Worm (Caenorhabditis elegans) whole organism, L2 larva: ENCODE measurements around the gene srj-26.

Source experiments
- R02D3.7 ChIP-seq: fragments of 150-350 bp; optimal IDR thresholded peaks from 2 replicates; lab custom pipeline; 2014; ENCODE audit warnings: missing biosample characterization, missing genetic modification characterization
- ZK546.5 ChIP-seq: sonication (generic microtip); optimal IDR thresholded peaks from 2 replicates; lab custom pipeline; 2017; ENCODE audit warnings: missing biosample characterization, missing genetic modification characterization
- ceh-82 ChIP-seq: fragments of 150-350 bp; optimal IDR thresholded peaks from 2 replicates; lab custom pipeline; 2014; ENCODE audit warnings: missing biosample characterization, missing genetic modification characterization
- fos-1 ChIP-seq: fragments of 150-350 bp; optimal IDR thresholded peaks from 2 replicates; lab custom pipeline; 2014; ENCODE audit warnings: missing biosample characterization, missing genetic modification characterization
- lin-39 ChIP-seq: fragments of 150-350 bp; optimal IDR thresholded peaks from 2 replicates; lab custom pipeline; 2014; ENCODE audit warnings: missing biosample characterization, missing genetic modification reagents, missing genetic modification characterization
- lsy-2 ChIP-seq, 2 experiments: fragments of 150-350 bp in 1 of 2; sonication (generic microtip) in 1 of 2; optimal IDR thresholded peaks; 2 replicates each; lab custom pipeline; 2014 to 2017; ENCODE audit warnings: missing biosample characterization in 2 of 2, missing genetic modification characterization in 2 of 2
- nhr-10 ChIP-seq: sonication (generic microtip); optimal IDR thresholded peaks from 2 replicates; lab custom pipeline; 2017; ENCODE audit warnings: missing biosample characterization, missing genetic modification characterization
- nhr-12 ChIP-seq: fragments of 150-350 bp; optimal IDR thresholded peaks from 2 replicates; lab custom pipeline; 2014; ENCODE audit warnings: missing biosample characterization, missing genetic modification characterization
- nhr-77 ChIP-seq: fragments of 150-350 bp; optimal IDR thresholded peaks from 2 replicates; lab custom pipeline; 2014; ENCODE audit warnings: missing biosample characterization, missing genetic modification characterization
- skn-1 ChIP-seq: sonication (generic microtip); optimal IDR thresholded peaks from 2 replicates; lab custom pipeline; 2017; ENCODE audit warnings: missing biosample characterization, missing genetic modification characterization
- sma-9 ChIP-seq, 2 experiments: fragments of 150-350 bp in 1 of 2; sonication (generic microtip) in 1 of 2; optimal IDR thresholded peaks; 2 replicates each; lab custom pipeline; 2014 to 2016; ENCODE audit warnings: missing genetic modification characterization in 2 of 2, mild to moderate bottlenecking in 1 of 2, missing biosample characterization in 1 of 2, missing compliant biosample characterization in 1 of 2, missing genetic modification reagents in 1 of 2, moderate library complexity in 1 of 2
- unc-62 ChIP-seq: fragments of 150-350 bp; optimal IDR thresholded peaks from 2 replicates; lab custom pipeline; 2014; ENCODE audit warnings: missing biosample characterization, missing genetic modification reagents, missing genetic modification characterization
- ztf-11 ChIP-seq: sonication (generic microtip); optimal IDR thresholded peaks from 2 replicates; lab custom pipeline; 2017; ENCODE audit warnings: missing biosample characterization, missing genetic modification characterization
- ztf-4 ChIP-seq: fragments of 150-350 bp; optimal IDR thresholded peaks from 2 replicates; lab custom pipeline; 2014; ENCODE audit warnings: missing biosample characterization, missing genetic modification characterization

- no peak for TF ChIP-seq lin-39
- no peak for TF ChIP-seq ztf-4 (tag; lab: Kevin White, UChicago)
- TF ChIP-seq sma-9 (GFP tag; optimal IDR thresholded peaks at IDR 0.05; lab: Kevin White, UChicago): no peak
- TF ChIP-seq sma-9 (tag; optimal IDR thresholded peaks at IDR 0.05; lab: Kevin White, UChicago): no peak
- no peak for TF ChIP-seq ztf-11 (tag; lab: Kevin White, UChicago)
- TF ChIP-seq unc-62 (GFP tag; lab: Kevin White, UChicago): no peak
- no peak for TF ChIP-seq lsy-2 (tag; optimal IDR thresholded peaks at IDR 0.05; lab: Kevin White, UChicago)
- TF ChIP-seq nhr-77 (tag; lab: Kevin White, UChicago): no peak
- no peak for TF ChIP-seq nhr-12
- TF ChIP-seq ceh-82: no peak
- no peak for TF ChIP-seq R02D3.7 (tag; lab: Kevin White, UChicago)
- peak; percentile 1 for TF ChIP-seq fos-1 (tag; lab: Kevin White, UChicago)
- TF ChIP-seq nhr-10: no peak
- no peak for TF ChIP-seq ZK546.5 (tag; lab: Kevin White, UChicago)
- no peak for TF ChIP-seq skn-1 (tag; lab: Kevin White, UChicago)
Measured at ce11 chrV:18412351-18412750, 8.5 kb upstream of the srj-26 start.
